Worm (Caenorhabditis elegans): ENCODE measurements around the gene F47B10.5.

F47B10.5 gene

DNA sequence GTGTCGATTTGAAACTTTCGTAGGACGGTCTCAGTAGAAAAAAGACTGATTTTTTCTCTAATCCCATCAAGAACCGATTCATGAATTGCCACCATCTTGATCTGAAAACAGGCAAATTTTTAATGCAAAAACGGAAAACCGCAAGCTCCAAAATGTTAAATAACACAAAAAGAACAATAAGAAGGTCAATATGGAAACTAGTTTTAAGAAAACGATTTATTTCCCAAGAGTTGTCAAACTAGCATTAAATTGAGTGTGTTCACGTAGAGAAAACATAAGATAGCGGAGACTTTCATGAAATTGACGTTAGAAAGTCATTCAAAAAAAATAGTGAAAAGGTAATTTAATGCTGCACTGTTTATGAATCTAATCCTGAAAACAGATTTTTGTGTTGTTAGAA is 23.6 kb upstream of the F47B10.5 start, which contains the start of gene F47B10.9:
TSS of gene F47B10.9 (minus strand) at position 101 of the 400 bp plus-strand sequence.
- TF ChIP-seq ztf-23 (GFP tag; IDR thresholded peaks at IDR 0.05) = no peak
- TF ChIP-seq ref-1 (GFP tag; conservative IDR thresholded peaks at IDR 0.05) = no peak
- no peak for TF ChIP-seq cog-1 (tag; optimal IDR thresholded peaks at IDR 0.05)
- TF ChIP-seq tab-1 (GFP tag; IDR thresholded peaks at IDR 0.05) = no peak
- no peak for TF ChIP-seq klf-2 (GFP tag; conservative IDR thresholded peaks at IDR 0.05)
- TF ChIP-seq flt-1 (GFP tag; IDR thresholded peaks at IDR 0.05) = no peak

DNA sequence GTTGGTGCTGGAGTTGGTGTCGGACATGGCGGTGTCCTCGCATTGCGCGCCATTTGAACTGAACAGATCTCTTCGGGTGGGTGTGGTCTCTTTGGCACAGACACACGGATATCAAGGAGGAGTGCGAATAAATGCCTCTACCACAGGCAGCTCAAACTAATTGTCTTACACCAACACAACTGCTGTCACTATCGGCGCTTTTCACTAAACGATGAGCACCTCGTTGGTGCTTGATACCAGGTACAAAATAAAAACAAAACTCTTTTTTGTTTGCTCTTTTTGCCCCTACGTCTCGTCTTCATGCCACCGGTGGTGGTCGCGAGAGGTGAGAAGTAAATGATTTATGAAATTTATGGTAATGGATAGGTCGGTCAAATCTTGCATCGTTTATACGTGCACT is 20.4 kb upstream of the F47B10.5 start, which contains the start of gene F47B10.8:
TSS of gene F47B10.8 (minus strand) at position 101 of the 400 bp plus-strand sequence.
- TF ChIP-seq T22C8.4 (GFP tag; IDR thresholded peaks at IDR 0.05) (no peak), ztf-23 (GFP tag; IDR thresholded peaks at IDR 0.05) (no peak), flt-1 (GFP tag; IDR thresholded peaks at IDR 0.05) (no peak), tab-1 (GFP tag; IDR thresholded peaks at IDR 0.05) (no peak), med-1 (GFP tag; optimal IDR thresholded peaks at IDR 0.05; ENCODE audit: insufficient read depth) (no peak), ztf-29 (GFP tag; IDR thresholded peaks at IDR 0.05) (no peak), klf-2 (GFP tag; conservative IDR thresholded peaks at IDR 0.05) (no peak), cog-1 (tag; optimal IDR thresholded peaks at IDR 0.05) (no peak), ref-1 (GFP tag; conservative IDR thresholded peaks at IDR 0.05) (no peak)

- no peak for TF ChIP-seq med-1 (GFP tag; optimal IDR thresholded peaks at IDR 0.05; ENCODE audit: insufficient read depth)
- TF ChIP-seq tab-1 (GFP tag; IDR thresholded peaks at IDR 0.05) = no peak
- TF ChIP-seq ztf-29 (GFP tag; IDR thresholded peaks at IDR 0.05) = no peak
- no peak for TF ChIP-seq flt-1 (GFP tag; IDR thresholded peaks at IDR 0.05)
Observed at ce11 chrX:10909661-10910060, 19.3 kb upstream of the F47B10.5 start.

DNA sequence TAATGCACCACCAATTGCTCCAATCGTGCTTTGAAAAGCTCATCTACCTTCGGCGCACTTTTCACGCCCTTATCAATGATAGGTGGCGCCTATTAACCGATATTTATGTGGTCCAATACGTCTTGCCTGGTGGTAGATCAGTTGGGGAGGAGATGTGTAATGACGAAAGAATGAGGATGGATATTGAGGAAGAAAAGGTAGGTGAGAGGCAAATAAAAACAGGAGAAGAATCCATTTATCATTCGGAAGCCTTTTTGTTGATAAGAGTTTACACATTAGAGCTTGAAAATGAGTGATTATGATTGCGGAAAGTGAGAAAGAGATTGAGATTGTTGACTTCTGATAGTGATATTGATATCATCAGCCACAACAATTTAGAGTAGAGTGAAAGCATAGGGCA is 17.1 kb upstream of the F47B10.5 start:
- TF ChIP-seq T22C8.4 (GFP tag; IDR thresholded peaks at IDR 0.05) (no peak), tab-1 (GFP tag; IDR thresholded peaks at IDR 0.05) (no peak), cog-1 (tag; optimal IDR thresholded peaks at IDR 0.05) (no peak), ref-1 (GFP tag; conservative IDR thresholded peaks at IDR 0.05) (no peak), flt-1 (GFP tag; IDR thresholded peaks at IDR 0.05) (no peak), ztf-23 (GFP tag; IDR thresholded peaks at IDR 0.05) (no peak), med-1 (GFP tag; optimal IDR thresholded peaks at IDR 0.05; ENCODE audit: insufficient read depth) (no peak), klf-2 (GFP tag; conservative IDR thresholded peaks at IDR 0.05) (no peak), ztf-29 (GFP tag; IDR thresholded peaks at IDR 0.05) (no peak)

DNA sequence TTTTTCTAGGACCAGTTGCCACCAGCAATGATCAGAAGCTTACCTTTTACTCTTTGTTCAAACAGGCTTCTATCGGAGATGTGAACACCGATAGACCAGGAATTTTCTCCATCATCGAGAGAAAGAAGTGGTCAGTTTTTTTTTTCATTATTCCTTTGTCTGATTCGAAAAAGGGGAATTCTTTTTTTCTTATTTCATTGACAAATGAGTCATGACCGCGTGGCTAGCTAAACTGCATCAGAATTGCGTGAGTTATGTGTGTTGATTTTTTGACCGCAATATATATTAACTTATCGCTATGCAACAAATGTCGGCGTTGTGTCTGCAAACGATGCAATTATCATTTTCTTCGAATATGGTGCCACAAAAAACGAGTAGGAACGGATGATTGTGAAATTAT is 13.1 kb upstream of the F47B10.5 start:
- TF ChIP-seq ref-1 (GFP tag; conservative IDR thresholded peaks at IDR 0.05) (no peak), tab-1 (GFP tag; IDR thresholded peaks at IDR 0.05) (no peak), cog-1 (tag; optimal IDR thresholded peaks at IDR 0.05) (no peak), med-1 (GFP tag; optimal IDR thresholded peaks at IDR 0.05; ENCODE audit: insufficient read depth) (no peak)

DNA sequence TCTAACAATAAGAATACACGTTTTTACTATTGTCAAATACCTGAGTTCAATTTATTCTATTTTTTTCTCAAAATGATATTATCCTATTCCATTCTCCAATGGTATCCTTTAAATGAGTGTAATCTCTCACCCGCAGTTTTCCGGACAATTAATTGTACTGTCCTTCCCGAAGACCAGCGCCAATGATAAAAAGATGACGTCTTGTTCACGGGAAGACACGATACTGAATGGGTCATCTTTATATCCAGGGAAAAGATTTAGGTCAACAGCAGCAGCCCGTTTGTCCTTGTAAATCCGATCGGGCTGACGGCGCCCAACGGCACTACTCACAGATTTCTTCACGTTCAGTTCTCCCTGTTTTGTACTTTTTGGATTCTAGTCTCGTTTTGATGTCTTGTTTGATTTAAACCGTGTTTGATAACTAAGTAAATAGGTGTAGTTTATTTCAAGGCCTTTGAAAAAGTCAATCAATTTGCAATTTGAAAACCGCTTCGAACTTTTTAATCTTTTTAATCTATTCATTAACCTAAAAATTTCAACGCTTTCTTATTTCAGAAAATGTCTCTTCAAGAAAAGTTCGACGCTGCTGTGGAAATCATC is 12.5 kb upstream of the F47B10.5 start, which contains the start of gene acbp-3:
TSS of gene acbp-3 (plus strand) at position 550 of the 600 bp plus-strand sequence.
- TF ChIP-seq cog-1 (tag; optimal IDR thresholded peaks at IDR 0.05) = no peak
- TF ChIP-seq ref-1 (GFP tag; conservative IDR thresholded peaks at IDR 0.05) = no peak
- TF ChIP-seq T22C8.4 (GFP tag; IDR thresholded peaks at IDR 0.05) = no peak
- no peak for TF ChIP-seq med-1 (GFP tag; optimal IDR thresholded peaks at IDR 0.05; ENCODE audit: insufficient read depth)
- no peak for TF ChIP-seq ztf-23 (GFP tag; IDR thresholded peaks at IDR 0.05)
- TF ChIP-seq klf-2 (GFP tag; conservative IDR thresholded peaks at IDR 0.05) = no peak
- TF ChIP-seq tab-1 (GFP tag; IDR thresholded peaks at IDR 0.05) = no peak
- no peak for TF ChIP-seq flt-1 (GFP tag; IDR thresholded peaks at IDR 0.05)
- no peak for TF ChIP-seq ztf-29 (GFP tag; IDR thresholded peaks at IDR 0.05)

- no peak for TF ChIP-seq klf-2 (GFP tag; conservative IDR thresholded peaks at IDR 0.05)
- no peak for TF ChIP-seq ztf-29 (GFP tag; IDR thresholded peaks at IDR 0.05)
- no peak for TF ChIP-seq cog-1 (tag; optimal IDR thresholded peaks at IDR 0.05)
- no peak for TF ChIP-seq T22C8.4 (GFP tag; IDR thresholded peaks at IDR 0.05)
- no peak for TF ChIP-seq med-1 (GFP tag; optimal IDR thresholded peaks at IDR 0.05; ENCODE audit: insufficient read depth)
- no peak for TF ChIP-seq ztf-23 (GFP tag; IDR thresholded peaks at IDR 0.05)
- no peak for TF ChIP-seq ref-1 (GFP tag; conservative IDR thresholded peaks at IDR 0.05)
- TF ChIP-seq flt-1 (GFP tag; IDR thresholded peaks at IDR 0.05) = no peak
- TF ChIP-seq tab-1 (GFP tag; IDR thresholded peaks at IDR 0.05) = no peak
Observed at ce11 chrX:10901766-10902165, 11.4 kb upstream of the F47B10.5 start.

DNA sequence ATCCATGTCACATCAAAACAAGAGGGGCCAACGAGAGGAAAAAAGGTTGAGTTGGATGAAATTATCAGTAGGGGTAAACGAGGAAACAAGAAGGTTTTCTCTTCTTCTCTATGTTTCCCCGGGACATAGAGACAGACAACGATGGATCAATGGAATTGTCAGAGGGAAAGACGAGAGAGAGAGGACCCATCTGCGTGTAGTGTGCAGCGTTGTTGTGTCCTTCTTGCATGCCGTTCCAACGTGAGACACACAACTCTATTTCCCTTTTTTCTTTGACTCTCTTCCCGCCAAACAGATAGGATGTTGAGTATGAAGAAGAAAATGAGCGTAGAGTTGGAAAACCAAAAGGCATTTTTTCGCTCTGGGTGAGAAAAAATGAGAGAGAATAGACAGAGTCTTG is 10.6 kb upstream of the F47B10.5 start:
- no peak for TF ChIP-seq ztf-23 (GFP tag; IDR thresholded peaks at IDR 0.05)
- no peak for TF ChIP-seq tab-1 (GFP tag; IDR thresholded peaks at IDR 0.05)
- TF ChIP-seq cog-1 (tag; optimal IDR thresholded peaks at IDR 0.05) = no peak
- no peak for TF ChIP-seq T22C8.4 (GFP tag; IDR thresholded peaks at IDR 0.05)
- TF ChIP-seq klf-2 (GFP tag; conservative IDR thresholded peaks at IDR 0.05) = no peak
- no peak for TF ChIP-seq ref-1 (GFP tag; conservative IDR thresholded peaks at IDR 0.05)
- TF ChIP-seq med-1 (GFP tag; optimal IDR thresholded peaks at IDR 0.05; ENCODE audit: insufficient read depth) = no peak
- no peak for TF ChIP-seq flt-1 (GFP tag; IDR thresholded peaks at IDR 0.05)

- TF ChIP-seq tab-1 (GFP tag; IDR thresholded peaks at IDR 0.05) (no peak), flt-1 (GFP tag; IDR thresholded peaks at IDR 0.05) (peak; percentile 59; the same call in 1 of the 2 replicates)
Observed at ce11 chrX:10900079-10900724, 9.8 kb upstream of the F47B10.5 start, which contains the start of gene suca-1. Gene suca-1 (minus strand): TSS chrX:10900114.

ce11 chrX:10896498-10896897 is 6.1 kb upstream of the F47B10.5 start, which contains the start of gene haly-1:
Gene haly-1 (minus strand): TSS chrX:10896598.
- TF ChIP-seq T22C8.4 (GFP tag; IDR thresholded peaks at IDR 0.05) = no peak
- TF ChIP-seq med-1 (GFP tag; optimal IDR thresholded peaks at IDR 0.05; ENCODE audit: insufficient read depth) = no peak
- TF ChIP-seq ref-1 (GFP tag; conservative IDR thresholded peaks at IDR 0.05) = no peak
- no peak for TF ChIP-seq ztf-23 (GFP tag; IDR thresholded peaks at IDR 0.05)
- TF ChIP-seq cog-1 (tag; optimal IDR thresholded peaks at IDR 0.05) = no peak
- TF ChIP-seq ztf-29 (GFP tag; IDR thresholded peaks at IDR 0.05) = no peak
- TF ChIP-seq tab-1 (GFP tag; IDR thresholded peaks at IDR 0.05) = no peak
- TF ChIP-seq flt-1 (GFP tag; IDR thresholded peaks at IDR 0.05) = no peak
- TF ChIP-seq klf-2 (GFP tag; conservative IDR thresholded peaks at IDR 0.05) = no peak
